Worm (Caenorhabditis elegans) whole organism, young adult: Measurements from ENCODE around the gene C27F2.7.

Experiments used
- B0035.1 ChIP-seq: sonication (generic microtip); optimal IDR thresholded peaks from 2 replicates; lab custom pipeline; 2016; ENCODE audit warnings: missing genetic modification characterization, mild to moderate bottlenecking, missing compliant biosample characterization, missing genotype, missing genetic modification reagents
- F10E7.11 ChIP-seq: sonication (generic microtip); optimal IDR thresholded peaks from 2 replicates; lab custom pipeline; 2017; ENCODE audit warnings: mild to moderate bottlenecking, missing genetic modification characterization, moderate library complexity, missing compliant biosample characterization
- F55B11.4 ChIP-seq: sonication (generic microtip); optimal IDR thresholded peaks from 2 replicates; lab custom pipeline; 2016; ENCODE audit warnings: missing compliant biosample characterization, missing genetic modification characterization, borderline replicate concordance; ENCODE audit not compliant: insufficient read depth
- K11D2.4 ChIP-seq: fragments of 200-800 bp; sonication (Bioruptor generic); IDR thresholded peaks from 2 replicates; pipeline ENCODE4 v1.3.6; 2022; ENCODE audit warnings: missing genetic modification reagents, missing genetic modification characterization, missing compliant biosample characterization
- T07F8.4 ChIP-seq: sonication (generic microtip); optimal IDR thresholded peaks from 2 replicates; lab custom pipeline; 2016; ENCODE audit warnings: mild to moderate bottlenecking, missing genetic modification characterization, moderate library complexity, missing compliant biosample characterization
- Y56A3A.18 ChIP-seq: fragments of 200-800 bp; sonication (Bioruptor generic); IDR thresholded peaks from 2 replicates; pipeline ENCODE4 v1.3.6; 2022; ENCODE audit warnings: missing genetic modification reagents, missing genetic modification characterization, missing compliant biosample characterization
- Y79H2A.3 ChIP-seq: fragments of 200-800 bp; sonication (Bioruptor generic); conservative IDR thresholded peaks from 2 replicates; pipeline ENCODE4 v1.3.6; 2022; ENCODE audit warnings: missing genetic modification reagents, missing genetic modification characterization, missing compliant biosample characterization
- ZK185.1 ChIP-seq: sonication (generic microtip); optimal IDR thresholded peaks from 2 replicates; lab custom pipeline; 2016; ENCODE audit warnings: mild to moderate bottlenecking, missing genetic modification characterization, missing compliant biosample characterization; ENCODE audit not compliant: poor library complexity, severe bottlenecking
- akir-1 ChIP-seq: fragments of 200-800 bp; sonication (Bioruptor generic); optimal IDR thresholded peaks from 2 replicates; lab custom pipeline; 2018; ENCODE audit warnings: mild to moderate bottlenecking, missing genetic modification characterization, moderate library complexity, missing compliant biosample characterization
- ama-1 ChIP-seq, 3 experiments: fragments of 150-350 bp in 1 of 3; sonication (generic microtip) in 2 of 3; optimal IDR thresholded peaks; 2 replicates each; lab custom pipeline; 2014 to 2018; ENCODE audit warnings: missing biosample characterization in 2 of 3, missing genetic modification characterization in 2 of 3, missing genetic modification reagents in 2 of 3
- bed-2 ChIP-seq: fragments of 200-800 bp; sonication (Bioruptor generic); IDR thresholded peaks from 2 replicates; pipeline ENCODE4 v1.3.6; 2022; ENCODE audit warnings: missing genetic modification reagents, missing genetic modification characterization, missing compliant biosample characterization
- ceh-100 ChIP-seq: fragments of 200-800 bp; sonication (Bioruptor generic); IDR thresholded peaks from 2 replicates; pipeline ENCODE4 v1.3.6; 2022; ENCODE audit warnings: missing genetic modification reagents, missing genetic modification characterization, missing compliant biosample characterization
- ceh-91 ChIP-seq: fragments of 200-800 bp; sonication (Bioruptor generic); IDR thresholded peaks from 2 replicates; pipeline ENCODE4 v1.3.6; 2022; ENCODE audit warnings: missing genetic modification reagents, missing genetic modification characterization, missing compliant biosample characterization
- efl-1 ChIP-seq: fragments of 150-350 bp; optimal IDR thresholded peaks from 2 replicates; lab custom pipeline; 2014; ENCODE audit warnings: missing biosample characterization, missing genetic modification reagents, missing genetic modification characterization
- ekl-4 ChIP-seq: fragments of 200-800 bp; sonication (Bioruptor generic); IDR thresholded peaks from 2 replicates; pipeline ENCODE4 v1.3.6; 2022; ENCODE audit warnings: missing genetic modification reagents, missing genetic modification characterization, missing compliant biosample characterization
- gei-17 ChIP-seq: fragments of 200-800 bp; sonication (Bioruptor generic); optimal IDR thresholded peaks from 2 replicates; lab custom pipeline; 2018; ENCODE audit warnings: mild to moderate bottlenecking, missing genetic modification characterization, missing compliant biosample characterization
- him-1 ChIP-seq: sonication (generic microtip); optimal IDR thresholded peaks from 2 replicates; lab custom pipeline; 2016; ENCODE audit warnings: missing genotype, missing genetic modification reagents, missing genetic modification characterization, missing compliant biosample characterization
- hlh-26 ChIP-seq: fragments of 200-800 bp; sonication (Bioruptor generic); conservative IDR thresholded peaks from 2 replicates; pipeline ENCODE4 v1.3.6; 2022; ENCODE audit warnings: missing genetic modification reagents, missing genetic modification characterization, missing compliant biosample characterization
- hmg-1.2 ChIP-seq: fragments of 200-800 bp; sonication (Bioruptor generic); IDR thresholded peaks from 2 replicates; pipeline ENCODE4 v1.3.6; 2022; ENCODE audit warnings: missing genetic modification reagents, missing genetic modification characterization, missing compliant biosample characterization
- hmg-20 ChIP-seq: fragments of 200-800 bp; sonication (Bioruptor generic); IDR thresholded peaks from 2 replicates; pipeline ENCODE4 v1.3.6; 2022; ENCODE audit warnings: missing genetic modification reagents, missing genetic modification characterization, missing compliant biosample characterization
- hrde-1 ChIP-seq: sonication (generic microtip); optimal IDR thresholded peaks from 2 replicates; lab custom pipeline; 2016; ENCODE audit warnings: missing genetic modification characterization, mild to moderate bottlenecking, missing compliant biosample characterization, moderate library complexity, missing genotype, missing genetic modification reagents, borderline replicate concordance
- lin-26 ChIP-seq: fragments of 200-800 bp; sonication (Bioruptor generic); IDR thresholded peaks from 2 replicates; pipeline ENCODE4 v1.3.6; 2022; ENCODE audit warnings: missing genetic modification reagents, missing genetic modification characterization, missing compliant biosample characterization
- lin-35 ChIP-seq, 3 experiments: fragments of 150-350 bp in 2 of 3; sonication (generic microtip) in 1 of 3; optimal IDR thresholded peaks; 2 replicates each; lab custom pipeline; 2014 to 2018; ENCODE audit warnings: missing biosample characterization in 3 of 3, missing genetic modification characterization in 3 of 3, missing genetic modification reagents in 3 of 3
- lin-54 ChIP-seq: fragments of 200-800 bp; sonication (Bioruptor generic); optimal IDR thresholded peaks from 2 replicates; lab custom pipeline; 2018; ENCODE audit warnings: mild to moderate bottlenecking, missing genetic modification characterization, missing compliant biosample characterization
- madf-10 ChIP-seq: sonication (generic microtip); optimal IDR thresholded peaks from 2 replicates; lab custom pipeline; 2016; ENCODE audit warnings: mild to moderate bottlenecking, missing genetic modification characterization, missing compliant biosample characterization
- madf-6 ChIP-seq: fragments of 200-800 bp; sonication (Bioruptor generic); IDR thresholded peaks from 2 replicates; pipeline ENCODE4 v1.3.6; 2022; ENCODE audit warnings: missing genetic modification reagents, missing genetic modification characterization, missing compliant biosample characterization
- mcd-1 ChIP-seq: fragments of 200-800 bp; sonication (Bioruptor generic); IDR thresholded peaks from 2 replicates; pipeline ENCODE4 v1.3.6; 2022; ENCODE audit warnings: missing genetic modification reagents, missing genetic modification characterization, missing compliant biosample characterization
- mes-4 ChIP-seq: sonication (generic microtip); optimal IDR thresholded peaks from 2 replicates; lab custom pipeline; 2016; ENCODE audit warnings: missing genotype, missing genetic modification characterization, missing compliant biosample characterization
- nfya-2 ChIP-seq: fragments of 200-800 bp; sonication (Bioruptor generic); IDR thresholded peaks from 2 replicates; pipeline ENCODE4 v1.3.6; 2022; ENCODE audit warnings: missing genetic modification reagents, missing genetic modification characterization, missing compliant biosample characterization
- nhr-179 ChIP-seq: sonication (generic microtip); optimal IDR thresholded peaks from 2 replicates; lab custom pipeline; 2016; ENCODE audit warnings: mild to moderate bottlenecking, missing genetic modification characterization, missing compliant biosample characterization
- nhr-80 ChIP-seq: sonication (generic microtip); optimal IDR thresholded peaks from 2 replicates; lab custom pipeline; 2016; ENCODE audit warnings: missing genetic modification characterization, missing compliant biosample characterization
- pbrm-1 ChIP-seq: fragments of 200-800 bp; sonication (Bioruptor generic); IDR thresholded peaks from 2 replicates; pipeline ENCODE4 v1.3.6; 2022; ENCODE audit warnings: missing genetic modification reagents, missing genetic modification characterization, missing compliant biosample characterization
- rcor-1 ChIP-seq: fragments of 200-800 bp; sonication (Bioruptor generic); IDR thresholded peaks from 2 replicates; pipeline ENCODE4 v1.3.6; 2022; ENCODE audit warnings: missing genetic modification reagents, missing genetic modification characterization, missing compliant biosample characterization
- repo-1 ChIP-seq: sonication (generic microtip); optimal IDR thresholded peaks from 2 replicates; lab custom pipeline; 2017; ENCODE audit warnings: mild to moderate bottlenecking, missing genetic modification characterization, missing compliant biosample characterization
- rpc-1 ChIP-seq, 2 experiments: fragments of 150-350 bp in 1 of 2; sonication (generic microtip) in 1 of 2; optimal IDR thresholded peaks; 2 replicates each; lab custom pipeline; 2014 to 2018; ENCODE audit warnings: missing biosample characterization in 1 of 2, missing genetic modification characterization in 1 of 2, missing genetic modification reagents in 1 of 2, missing genotype in 1 of 2
- snpc-1.1 ChIP-seq: sonication (generic microtip); optimal IDR thresholded peaks from 2 replicates; lab custom pipeline; 2017; ENCODE audit warnings: missing genetic modification characterization, mild to moderate bottlenecking, missing compliant biosample characterization, antibody characterized with exemption, moderate library complexity, missing genotype, missing genetic modification reagents; ENCODE audit not compliant: insufficient read depth
- snpc-3.4 ChIP-seq: sonication (generic microtip); optimal IDR thresholded peaks from 2 replicates; lab custom pipeline; 2017; ENCODE audit warnings: missing genetic modification characterization, mild to moderate bottlenecking, missing compliant biosample characterization, antibody characterized with exemption, moderate library complexity, missing genotype, missing genetic modification reagents
- sptf-2 ChIP-seq: fragments of 200-800 bp; sonication (Bioruptor generic); optimal IDR thresholded peaks from 2 replicates; lab custom pipeline; 2018; ENCODE audit warnings: mild to moderate bottlenecking, missing genetic modification characterization, missing compliant biosample characterization
- tlf-1 ChIP-seq: fragments of 200-800 bp; sonication (Bioruptor generic); optimal IDR thresholded peaks from 2 replicates; lab custom pipeline; 2018; ENCODE audit warnings: mild to moderate bottlenecking, missing genetic modification characterization, missing compliant biosample characterization
- ztf-18 ChIP-seq: sonication (generic microtip); optimal IDR thresholded peaks from 2 replicates; lab custom pipeline; 2016; ENCODE audit warnings: missing genotype, mild to moderate bottlenecking, missing genetic modification characterization, missing compliant biosample characterization
- ztf-3 ChIP-seq: fragments of 200-800 bp; sonication (Bioruptor generic); optimal IDR thresholded peaks from 2 replicates; lab custom pipeline; 2018; ENCODE audit warnings: mild to moderate bottlenecking, missing genetic modification characterization, missing compliant biosample characterization
- ztf-6 ChIP-seq: fragments of 200-800 bp; sonication (Bioruptor generic); IDR thresholded peaks from 2 replicates; pipeline ENCODE4 v1.3.6; 2022; ENCODE audit warnings: missing genetic modification reagents, missing genetic modification characterization, missing compliant biosample characterization

C27F2.7 gene

DNA sequence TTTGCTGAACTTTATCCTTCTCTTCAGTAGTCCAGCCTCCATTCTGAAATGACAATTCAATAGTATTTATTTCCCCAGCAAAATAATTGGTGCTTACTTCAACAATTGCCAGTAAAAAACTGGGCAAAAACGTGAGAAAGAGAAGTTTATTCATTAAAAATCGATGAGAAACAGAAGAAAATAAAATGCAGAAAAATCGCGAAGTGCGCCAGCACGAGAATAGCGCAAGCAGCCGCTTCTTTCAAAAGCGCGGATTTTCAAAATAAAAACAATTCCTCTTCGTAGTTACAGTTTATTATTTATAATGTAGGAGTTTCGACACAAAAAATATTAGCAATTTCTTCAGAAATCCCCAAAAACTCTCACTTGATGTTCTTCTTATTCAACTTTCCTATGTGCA is 21.4 kb downstream of the C27F2.7 start, which contains the start of gene C27F2.9 (continued):
- TF ChIP-seq ztf-6 (GFP tag; lab: Robert Waterston, UW), result peak; percentile 42; the same call in 1 of the 2 replicates
- peak; percentile 35 for TF ChIP-seq madf-10 (tag; lab: Kevin White, UChicago)
- TF ChIP-seq hmg-1.2, result peak; percentile 67
- peak; percentile 90 for TF ChIP-seq mcd-1 (GFP tag; lab: Robert Waterston, UW)
- TF ChIP-seq ceh-91 (GFP tag; lab: Robert Waterston, UW), result peak; percentile 61; the same call in 1 of the 2 replicates
- no peak for TF ChIP-seq akir-1 (GFP tag; lab: Kevin White, UChicago)
- TF ChIP-seq efl-1 (GFP tag; lab: Kevin White, UChicago), result peak; percentile 93
- peak; percentile 85 for TF ChIP-seq hmg-20
- TF ChIP-seq tlf-1 (GFP tag; lab: Kevin White, UChicago), result peak; percentile 83
- TF ChIP-seq ceh-100 (GFP tag; lab: Robert Waterston, UW), result peak; percentile 67; the same call in 1 of the 2 replicates
- TF ChIP-seq hrde-1 (tag; lab: Kevin White, UChicago), result no peak

DNA sequence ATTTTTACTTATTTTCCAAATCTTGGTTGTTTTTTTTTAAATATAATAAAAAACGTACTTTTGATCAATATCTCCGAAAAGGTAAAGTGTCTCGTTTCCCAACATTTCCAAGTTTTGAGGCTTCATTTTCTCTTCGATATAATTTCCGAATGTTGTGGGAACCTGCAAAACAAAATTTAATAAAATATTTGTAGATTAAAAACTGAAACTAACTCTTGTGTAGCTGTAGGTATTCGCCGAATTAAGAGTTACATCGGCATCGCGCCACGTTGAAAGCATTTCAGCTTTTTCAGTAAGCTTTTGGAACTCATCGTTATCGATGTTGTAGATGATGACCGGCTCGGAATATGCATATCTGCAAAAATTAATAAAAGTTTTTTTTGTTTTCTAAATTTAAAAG is 21.9 kb downstream of the C27F2.7 start, which contains the start of gene vps-22:
vps-22 (minus strand) TSS at position 101 of the 400 bp plus-strand sequence.
- TF ChIP-seq him-1 (tag; lab: Kevin White, UChicago), result no peak
- no peak for TF ChIP-seq tlf-1 (GFP tag; lab: Kevin White, UChicago)
- TF ChIP-seq lin-26, result no peak
- no peak for TF ChIP-seq mes-4 (tag; lab: Kevin White, UChicago)
- no peak for TF ChIP-seq pbrm-1 (GFP tag; lab: Robert Waterston, UW)
- TF ChIP-seq nhr-80, result no peak
- no peak for TF ChIP-seq lin-54 (GFP tag; lab: Kevin White, UChicago)
- TF ChIP-seq F55B11.4 (tag; lab: Kevin White, UChicago), result no peak
- TF ChIP-seq sptf-2, result no peak
- no peak for TF ChIP-seq repo-1
- TF ChIP-seq ztf-3, result no peak
- no peak for TF ChIP-seq rcor-1 (GFP tag; lab: Robert Waterston, UW)
- no peak for TF ChIP-seq lin-35 (GFP tag; optimal IDR thresholded peaks at IDR 0.05; lab: Kevin White, UChicago)
- TF ChIP-seq Y56A3A.18 (GFP tag; lab: Robert Waterston, UW), result no peak

DNA sequence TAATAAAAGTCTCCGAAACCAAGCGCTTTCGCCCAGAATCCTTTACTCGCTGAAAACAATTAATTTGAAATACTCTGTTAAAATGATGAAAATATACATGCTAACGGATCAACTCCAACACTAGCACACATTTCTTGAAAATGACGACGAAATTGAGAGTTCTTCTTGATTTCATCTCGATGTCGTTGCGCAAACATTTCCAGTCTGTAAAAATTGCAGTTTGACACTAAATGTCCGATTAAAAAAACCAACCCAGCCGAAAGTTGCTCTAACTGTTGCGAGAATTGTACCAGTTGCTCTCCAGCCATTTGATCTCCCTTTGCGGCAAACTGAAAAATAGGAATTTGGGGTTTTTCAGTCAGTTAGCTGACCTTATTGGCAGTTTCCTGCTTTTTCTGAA is 23.0 kb downstream of the C27F2.7 start:
- TF ChIP-seq hlh-26 (GFP tag; lab: Robert Waterston, UW) (no peak), T07F8.4 (tag; lab: Kevin White, UChicago) (no peak), bed-2 (no peak), nhr-179 (tag; lab: Kevin White, UChicago) (no peak), madf-6 (peak; percentile 34; the same call in 1 of the 2 replicates), ama-1 (optimal IDR thresholded peaks at IDR 0.05; lab: Kevin White, UChicago) (no peak), ama-1 (GFP tag; optimal IDR thresholded peaks at IDR 0.05; lab: Kevin White, UChicago) (no peak), lin-35 (GFP tag; optimal IDR thresholded peaks at IDR 0.05; lab: Kevin White, UChicago) (no peak), snpc-1.1 (tag; lab: Kevin White, UChicago) (no peak), nfya-2 (GFP tag; lab: Robert Waterston, UW) (no peak), lin-26 (peak; percentile 38; the same call in 1 of the 2 replicates), gei-17 (GFP tag; lab: Kevin White, UChicago) (no peak), ZK185.1 (tag; lab: Kevin White, UChicago) (no peak), rpc-1 (optimal IDR thresholded peaks at IDR 0.05; lab: Kevin White, UChicago) (no peak), rpc-1 (tag; optimal IDR thresholded peaks at IDR 0.05; lab: Kevin White, UChicago) (no peak), ztf-18 (tag; lab: Kevin White, UChicago) (peak; percentile 9), ekl-4 (0 out of 2 replicates have a peak, but pooled peaks have one; percentile 18), snpc-3.4 (tag; lab: Kevin White, UChicago) (no peak), K11D2.4 (GFP tag; lab: Robert Waterston, UW) (no peak), Y56A3A.18 (GFP tag; lab: Robert Waterston, UW) (no peak), B0035.1 (tag; lab: Kevin White, UChicago) (no peak), Y79H2A.3 (no peak), F10E7.11 (no peak)
